Worm (Caenorhabditis elegans): Measurements from ENCODE around the gene K07H8.11.

DNA sequence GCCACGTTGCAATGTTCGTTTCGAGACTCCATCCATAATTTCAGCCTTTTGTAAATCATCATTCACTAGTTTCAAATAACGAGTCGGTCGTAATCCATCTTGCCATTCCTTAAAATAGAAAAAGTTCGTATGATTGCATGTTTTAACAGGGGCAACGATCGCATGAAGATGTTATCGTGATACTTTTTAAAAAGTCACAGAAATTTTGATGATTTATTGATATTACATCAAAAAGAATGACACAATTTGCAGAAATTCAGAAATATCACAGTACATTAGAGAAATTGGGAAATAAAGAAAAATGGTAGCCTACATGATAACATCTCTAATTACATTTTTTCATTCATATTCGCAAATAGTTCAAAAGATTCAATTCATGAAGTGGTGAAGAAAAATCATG, 1.8 kb downstream of the K07H8.11 start:
- TF ChIP-seq him-1 (tag; optimal IDR thresholded peaks at IDR 0.05): no peak
- TF ChIP-seq dao-5 (tag; optimal IDR thresholded peaks at IDR 0.05): no peak

Data from whole organism, L4/young adult.